Fruit fly (Drosophila melanogaster) whole organism, embryonic: ENCODE data around the gene Ids.

ENCODE experiments used
- ATbp ChIP-seq: fragments of 200-800 bp; sonication (Bioruptor generic); optimal IDR thresholded peaks from 2 replicates; lab custom pipeline; 2017; ENCODE audit warnings: missing biosample characterization, mild to moderate bottlenecking, missing genetic modification characterization, missing genetic modification reagents
- Atf6 ChIP-seq: fragments of 200-800 bp; sonication (Bioruptor generic); IDR thresholded peaks from 2 replicates; pipeline ENCODE4 v1.3.6; 2022; ENCODE audit warnings: missing biosample characterization, missing genetic modification characterization
- Blimp-1 ChIP-seq: fragments of 200-800 bp; sonication (Bioruptor generic); optimal IDR thresholded peaks from 3 replicates; lab custom pipeline; 2018; ENCODE audit warnings: missing biosample characterization, missing genetic modification characterization, mild to moderate bottlenecking, moderate library complexity, missing genetic modification reagents
- CG11247 ChIP-seq: fragments of 200-800 bp; sonication (Bioruptor generic); IDR thresholded peaks from 2 replicates; pipeline ENCODE4 v1.3.6; 2022; ENCODE audit warnings: missing biosample characterization, missing genetic modification characterization
- CG11504 ChIP-seq: fragments of 200-800 bp; sonication (Bioruptor generic); optimal IDR thresholded peaks from 3 replicates; lab custom pipeline; 2019; ENCODE audit warnings: missing biosample characterization, mild to moderate bottlenecking, missing genetic modification characterization, moderate library complexity
- CG1233 ChIP-seq: fragments of 200-800 bp; sonication (Bioruptor generic); optimal IDR thresholded peaks from 4 replicates; lab custom pipeline; 2018; ENCODE audit warnings: missing biosample characterization, mild to moderate bottlenecking, missing genetic modification characterization
- CG13123 ChIP-seq: fragments of 200-800 bp; sonication (Bioruptor generic); optimal IDR thresholded peaks from 2 replicates; lab custom pipeline; 2016; ENCODE audit warnings: missing biosample characterization, missing genetic modification characterization
- CG13894 ChIP-seq: fragments of 200-800 bp; sonication (Bioruptor generic); optimal IDR thresholded peaks from 3 replicates; lab custom pipeline; 2018; ENCODE audit warnings: missing biosample characterization, mild to moderate bottlenecking, missing genetic modification characterization, moderate library complexity
- CG1603 ChIP-seq: fragments of 200-800 bp; sonication (Bioruptor generic); optimal IDR thresholded peaks from 2 replicates; lab custom pipeline; 2019; ENCODE audit warnings: missing biosample characterization, mild to moderate bottlenecking, missing genetic modification characterization, moderate library complexity
- CG17829 ChIP-seq: fragments of 200-800 bp; optimal IDR thresholded peaks from 2 replicates; lab custom pipeline; 2019; ENCODE audit warnings: missing biosample characterization, mild to moderate bottlenecking, missing genetic modification characterization, moderate library complexity
- CG3281 ChIP-seq: fragments of 200-800 bp; sonication (Bioruptor generic); optimal IDR thresholded peaks from 3 replicates; lab custom pipeline; 2017; ENCODE audit warnings: missing biosample characterization, mild to moderate bottlenecking, missing genetic modification characterization
- CG4328 ChIP-seq: fragments of 200-800 bp; sonication (Bioruptor generic); optimal IDR thresholded peaks from 3 replicates; lab custom pipeline; 2017; ENCODE audit warnings: missing biosample characterization, missing genetic modification reagents, missing genetic modification characterization
- CG4360 ChIP-seq: fragments of 200-800 bp; sonication (Bioruptor generic); IDR thresholded peaks from 2 replicates; pipeline ENCODE4 v1.3.6; 2022; ENCODE audit warnings: missing biosample characterization, missing genetic modification characterization
- CG7357 ChIP-seq: fragments of 200-800 bp; sonication (Bioruptor generic); IDR thresholded peaks from 3 replicates; pipeline ENCODE4 v1.3.6; 2022; ENCODE audit warnings: missing biosample characterization, missing genetic modification characterization
- CG7372 ChIP-seq: fragments of 200-800 bp; sonication (Bioruptor generic); IDR thresholded peaks from 2 replicates; pipeline ENCODE4 v1.3.6; 2022; ENCODE audit warnings: missing biosample characterization, missing genetic modification characterization
- CG9817 ChIP-seq: fragments of 200-800 bp; sonication (Bioruptor generic); optimal IDR thresholded peaks from 2 replicates; lab custom pipeline; 2018; ENCODE audit warnings: missing biosample characterization, mild to moderate bottlenecking, missing genetic modification characterization, moderate library complexity
- CG9876 ChIP-seq: fragments of 200-800 bp; sonication (Bioruptor generic); optimal IDR thresholded peaks from 2 replicates; lab custom pipeline; 2016; ENCODE audit warnings: missing biosample characterization, missing genetic modification characterization
- CrebB ChIP-seq: fragments of 200-800 bp; sonication (Bioruptor generic); optimal IDR thresholded peaks from 3 replicates; lab custom pipeline; 2018; ENCODE audit warnings: missing biosample characterization, mild to moderate bottlenecking, missing genetic modification characterization
- E2f2 ChIP-seq: fragments of 200-800 bp; sonication (Bioruptor generic); IDR thresholded peaks from 2 replicates; pipeline ENCODE4 v1.3.6; 2022; ENCODE audit warnings: missing biosample characterization, missing genetic modification characterization
- Fer2 ChIP-seq: fragments of 200-800 bp; sonication (Bioruptor generic); optimal IDR thresholded peaks from 2 replicates; lab custom pipeline; 2018; ENCODE audit warnings: missing biosample characterization, mild to moderate bottlenecking, missing genetic modification characterization, moderate library complexity
- HmgD ChIP-seq: fragments of 200-800 bp; sonication (Bioruptor generic); optimal IDR thresholded peaks from 3 replicates; lab custom pipeline; 2016; ENCODE audit warnings: missing biosample characterization, missing genetic modification characterization
- Jarid2 ChIP-seq: fragments of 200-800 bp; sonication (Bioruptor generic); optimal IDR thresholded peaks from 3 replicates; lab custom pipeline; 2017; ENCODE audit warnings: mild to moderate bottlenecking, missing biosample characterization, missing genetic modification reagents, missing genetic modification characterization
- Meics ChIP-seq: fragments of 200-800 bp; sonication (Bioruptor generic); optimal IDR thresholded peaks from 2 replicates; lab custom pipeline; 2017; ENCODE audit warnings: missing biosample characterization, mild to moderate bottlenecking, missing genetic modification characterization
- NC2α ChIP-seq: fragments of 200-800 bp; sonication (Bioruptor generic); optimal IDR thresholded peaks from 2 replicates; lab custom pipeline; 2016; ENCODE audit warnings: missing biosample characterization, missing genetic modification characterization
- NFAT ChIP-seq: fragments of 200-800 bp; sonication (Bioruptor generic); IDR thresholded peaks from 2 replicates; pipeline ENCODE4 v1.3.6; 2022; ENCODE audit warnings: missing biosample characterization, missing genetic modification characterization
- Sry-β ChIP-seq: fragments of 200-800 bp; sonication (Bioruptor generic); optimal IDR thresholded peaks from 2 replicates; lab custom pipeline; 2018; ENCODE audit warnings: missing biosample characterization, mild to moderate bottlenecking, missing genetic modification characterization, moderate library complexity
- Taf1 ChIP-seq: fragments of 200-800 bp; sonication (Bioruptor generic); IDR thresholded peaks from 2 replicates; pipeline ENCODE4 v1.3.6; 2022; ENCODE audit warnings: missing biosample characterization, missing genetic modification characterization
- chinmo ChIP-seq: fragments of 200-800 bp; sonication (Bioruptor generic); IDR thresholded peaks from 4 replicates; pipeline ENCODE4 v1.3.6; 2022; ENCODE audit warnings: missing biosample characterization, missing genetic modification characterization; ENCODE audit not compliant: partially characterized antibody
- chm ChIP-seq: fragments of 200-800 bp; sonication (Bioruptor generic); IDR thresholded peaks from 2 replicates; pipeline ENCODE4 v1.3.6; 2022; ENCODE audit warnings: missing biosample characterization, missing genetic modification characterization
- ci ChIP-seq: fragments of 200-800 bp; sonication (Bioruptor generic); IDR thresholded peaks from 3 replicates; pipeline ENCODE4 v1.3.6; 2022; ENCODE audit warnings: missing biosample characterization, missing genetic modification characterization
- disco-r ChIP-seq: fragments of 200-800 bp; sonication (Bioruptor generic); optimal IDR thresholded peaks from 2 replicates; lab custom pipeline; 2016; ENCODE audit warnings: missing biosample characterization, missing genetic modification characterization
- emc ChIP-seq: fragments of 200-800 bp; sonication (Bioruptor generic); optimal IDR thresholded peaks from 2 replicates; lab custom pipeline; 2016; ENCODE audit warnings: missing biosample characterization, missing genetic modification characterization
- eve ChIP-seq, 2 experiments: fragments of >200 bp; optimal IDR thresholded peaks; 2 replicates each; lab custom pipeline; 2017; ENCODE audit warnings: missing biosample characterization in 2 of 2, missing genetic modification characterization in 2 of 2
- ftz-f1 ChIP-seq: fragments of 200-800 bp; sonication (Bioruptor generic); optimal IDR thresholded peaks from 2 replicates; lab custom pipeline; 2016; ENCODE audit warnings: missing biosample characterization, missing genetic modification characterization
- hkb ChIP-seq, 2 experiments: fragments of 200-800 bp in 1 of 2; fragments of >200 bp in 1 of 2; sonication (Bioruptor generic) in 1 of 2; IDR thresholded peaks in 1 of 2; optimal IDR thresholded peaks in 1 of 2; 2 replicates each; pipeline versions ENCODE4 v1.3.6 to Lab custom; 2017 to 2022; ENCODE audit warnings: missing biosample characterization in 1 of 2, missing genetic modification characterization in 1 of 2
- insv ChIP-seq, 2 experiments: fragments of 200-800 bp; sonication (Bioruptor generic); optimal IDR thresholded peaks; 3 replicates each; lab custom pipeline; 2016 to 2018; ENCODE audit warnings: missing biosample characterization in 2 of 2, missing genetic modification characterization in 2 of 2
- nau ChIP-seq: fragments of 200-800 bp; sonication (Bioruptor generic); optimal IDR thresholded peaks from 3 replicates; lab custom pipeline; 2017; ENCODE audit warnings: missing biosample characterization, mild to moderate bottlenecking, missing genetic modification characterization, missing genetic modification reagents
- prd ChIP-seq, 3 experiments: fragments of >200 bp in 2 of 3; fragments of 200-800 bp in 1 of 3; sonication (Bioruptor generic) in 1 of 3; optimal IDR thresholded peaks in 2 of 3; IDR thresholded peaks in 1 of 3; 2 replicates in 2 of 3; 3 replicates in 1 of 3; pipeline versions ENCODE4 v1.3.6 to Lab custom; 2017 to 2022; ENCODE audit warnings: missing biosample characterization in 1 of 3, missing genetic modification characterization in 1 of 3
- scrt ChIP-seq: fragments of 200-800 bp; sonication (Bioruptor generic); optimal IDR thresholded peaks from 2 replicates; lab custom pipeline; 2018; ENCODE audit warnings: missing biosample characterization, mild to moderate bottlenecking, missing genetic modification characterization, moderate library complexity
- sens ChIP-seq: fragments of 200-800 bp; sonication (Bioruptor generic); peaks from one replicate; lab custom pipeline; 2016; ENCODE audit warnings: missing biosample characterization, missing genetic modification characterization
- sob ChIP-seq: fragments of 200-800 bp; sonication (Bioruptor generic); IDR thresholded peaks from 2 replicates; pipeline ENCODE4 v1.3.6; 2022; ENCODE audit warnings: missing biosample characterization, missing genetic modification characterization
- ssp ChIP-seq: fragments of 200-800 bp; sonication (Bioruptor generic); IDR thresholded peaks from 2 replicates; pipeline ENCODE4 v1.3.6; 2022; ENCODE audit warnings: missing biosample characterization, missing genetic modification characterization
- tio ChIP-seq: fragments of 200-800 bp; sonication (Bioruptor generic); optimal IDR thresholded peaks from 2 replicates; lab custom pipeline; 2017; ENCODE audit warnings: missing biosample characterization, missing genetic modification characterization, inconsistent platforms
- tna ChIP-seq: fragments of 200-800 bp; sonication (Bioruptor generic); IDR thresholded peaks from 2 replicates; pipeline ENCODE4 v1.3.6; 2022; ENCODE audit warnings: missing biosample characterization, missing genetic modification characterization; ENCODE audit not compliant: partially characterized antibody

Gene Ids

dm6 chr3L:3399249-3399922, 21.3 kb downstream of the Ids start (continued):
- TF ChIP-seq tna (GFP tag; lab: Robert Waterston, UW) (no peak), CG9876 (GFP tag; lab: Kevin White, UChicago) (no peak), CG9817 (no peak), CG1233 (GFP tag; lab: Kevin White, UChicago) (no peak), Fer2 (no peak), HmgD (GFP tag; lab: Kevin White, UChicago) (no peak), NC2α (GFP tag; lab: Kevin White, UChicago) (no peak), CG4328 (GFP tag; lab: Kevin White, UChicago) (no peak), sob (GFP tag; lab: Robert Waterston, UW) (no peak), prd (optimal IDR thresholded peaks at IDR 0.05; lab: Kevin White, UChicago) (no peak), prd (GFP tag; IDR thresholded peaks at IDR 0.05; lab: Robert Waterston, UW) (0 out of 3 replicates have a peak, but pooled peaks have one; percentile 21), hkb (optimal IDR thresholded peaks at IDR 0.05; lab: Kevin White, UChicago) (no peak), hkb (GFP tag; IDR thresholded peaks at IDR 0.05; lab: Robert Waterston, UW) (no peak)

DNA sequence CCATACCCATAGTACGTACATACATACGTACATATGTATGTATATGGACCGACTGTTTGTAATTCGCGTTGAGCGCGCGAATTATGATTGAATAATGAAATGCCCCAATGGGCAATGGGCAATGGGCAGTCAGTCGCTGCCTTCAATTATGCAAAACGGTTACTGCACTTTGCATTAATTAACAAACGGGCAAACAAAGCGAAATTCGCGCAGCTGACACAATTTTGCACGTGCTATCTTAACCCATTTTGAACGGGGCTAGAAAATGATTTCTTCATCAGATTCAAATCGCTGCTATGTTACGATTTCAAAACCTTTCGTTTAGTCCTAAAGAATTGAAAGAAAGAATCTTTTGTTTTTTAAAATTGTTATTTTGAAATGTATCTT, 21.8 kb downstream of the Ids start:
- no peak for TF ChIP-seq CG7372 (GFP tag; lab: Robert Waterston, UW)
- TF ChIP-seq eve (GFP tag; optimal IDR thresholded peaks at IDR 0.05; lab: Kevin White, UChicago), result peak in 1 of 2 experiments; percentile 11
- TF ChIP-seq, all 482 proteins: peak for 1

- 0 out of 2 replicates have a peak, but pooled peaks have one; percentile 33 for TF ChIP-seq NFAT (GFP tag; lab: Robert Waterston, UW)
- TF ChIP-seq chinmo (GFP tag; lab: Robert Waterston, UW), result 0 out of 4 replicates have a peak, but pooled peaks have one; percentile 64
- no peak for TF ChIP-seq CG1603 (tag; lab: Kevin White, UChicago)
- TF ChIP-seq CG13123, result no peak
- TF ChIP-seq tio, result no peak
- no peak for TF ChIP-seq Sry-β (GFP tag; lab: Kevin White, UChicago)
- TF ChIP-seq ci, result 0 out of 3 replicates have a peak, but pooled peaks have one; percentile 37
- TF ChIP-seq Taf1 (GFP tag; lab: Robert Waterston, UW), result no peak
- TF ChIP-seq sens, result peak; percentile 36
- peak; percentile 0 for TF ChIP-seq CG13894 (tag; lab: Kevin White, UChicago)
- TF ChIP-seq CG17829 (tag; lab: Kevin White, UChicago), result peak; percentile 16
- no peak for TF ChIP-seq scrt (GFP tag; lab: Kevin White, UChicago)
- 0 out of 2 replicates have a peak, but pooled peaks have one; percentile 4 for TF ChIP-seq CG4360
- no peak for TF ChIP-seq ATbp (GFP tag; lab: Kevin White, UChicago)
- 0 out of 2 replicates have a peak, but pooled peaks have one; percentile 13 for TF ChIP-seq Atf6
- TF ChIP-seq CG11504 (tag; lab: Kevin White, UChicago), result peak; percentile 81
- TF ChIP-seq nau (GFP tag; lab: Kevin White, UChicago), result peak; percentile 80
- no peak for TF ChIP-seq emc (GFP tag; lab: Kevin White, UChicago)
- no peak for TF ChIP-seq eve (GFP tag; optimal IDR thresholded peaks at IDR 0.05; lab: Kevin White, UChicago)
- peak; percentile 8 for TF ChIP-seq Meics (GFP tag; lab: Kevin White, UChicago)
- no peak for TF ChIP-seq ssp (GFP tag; lab: Robert Waterston, UW)
- no peak for TF ChIP-seq Blimp-1
- no peak for TF ChIP-seq CrebB (tag; lab: Kevin White, UChicago)
- TF ChIP-seq CG7357 (GFP tag; lab: Robert Waterston, UW), result no peak
- TF ChIP-seq chm, result peak; percentile 28; the same call in 1 of the 2 replicates
- TF ChIP-seq Jarid2, result no peak
- peak; percentile 15; the same call in 1 of the 2 replicates for TF ChIP-seq E2f2 (GFP tag; lab: Robert Waterston, UW)
- no peak for TF ChIP-seq ftz-f1 (GFP tag; lab: Kevin White, UChicago)
- TF ChIP-seq insv (GFP tag; optimal IDR thresholded peaks at IDR 0.05; lab: Kevin White, UChicago), result no peak
- TF ChIP-seq disco-r (GFP tag; lab: Kevin White, UChicago), result no peak
- TF ChIP-seq CG11247, result 0 out of 2 replicates have a peak, but pooled peaks have one; percentile 22
- no peak for TF ChIP-seq CG3281 (GFP tag; lab: Kevin White, UChicago)
Measured at dm6 chr3L:3400555-3401198, 22.6 kb downstream of the Ids start.
